Worm (Caenorhabditis elegans) whole organism, L4 larva: ENCODE results near the gene F59A6.11.

Source experiments
- D1046.2 ChIP-seq: fragments of 200-800 bp; sonication (Bioruptor generic); IDR thresholded peaks from 2 replicates; pipeline ENCODE4 v1.3.6; 2022; ENCODE audit warnings: missing genetic modification characterization, missing compliant biosample characterization
- F37D6.2 ChIP-seq: sonication (generic microtip); optimal IDR thresholded peaks from 2 replicates; lab custom pipeline; 2016; ENCODE audit warnings: mild to moderate bottlenecking, missing genetic modification characterization, missing compliant biosample characterization
- F44E2.7 ChIP-seq: fragments of 200-800 bp; sonication (Bioruptor generic); IDR thresholded peaks from 2 replicates; pipeline ENCODE4 v2.1.2; 2022; ENCODE audit warnings: missing genetic modification characterization, missing compliant biosample characterization
- R02D3.7 ChIP-seq: fragments of 150-350 bp; sonication (generic microtip); optimal IDR thresholded peaks from 3 replicates; lab custom pipeline; 2014; ENCODE audit warnings: missing biosample characterization, missing genetic modification characterization
- Y48G9A.11 ChIP-seq: fragments of 200-800 bp; sonication (Bioruptor generic); IDR thresholded peaks from 2 replicates; pipeline ENCODE4 v1.3.6; 2022; ENCODE audit warnings: missing genetic modification reagents, missing genetic modification characterization, missing compliant biosample characterization
- Y75B8A.6 ChIP-seq: fragments of 200-800 bp; sonication (Bioruptor generic); IDR thresholded peaks from 2 replicates; pipeline ENCODE4 v1.3.6; 2022; ENCODE audit warnings: missing genetic modification reagents, missing genetic modification characterization, missing compliant biosample characterization
- ZK337.2 ChIP-seq: fragments of 200-800 bp; sonication (Bioruptor generic); IDR thresholded peaks from 2 replicates; pipeline ENCODE4 v1.3.6; 2022; ENCODE audit warnings: missing genetic modification reagents, missing genetic modification characterization, missing compliant biosample characterization
- aha-1 ChIP-seq: fragments of 150-350 bp; peaks from one replicate; lab custom pipeline; 2014; ENCODE audit warnings: missing biosample characterization, missing genetic modification characterization
- aly-2 ChIP-seq: sonication (generic microtip); optimal IDR thresholded peaks from 2 replicates; lab custom pipeline; 2018; ENCODE audit warnings: missing biosample characterization, missing genetic modification characterization
- arid-1 ChIP-seq: fragments of 200-800 bp; sonication (Bioruptor generic); conservative IDR thresholded peaks from 2 replicates; pipeline ENCODE4 v1.3.6; 2022; ENCODE audit warnings: missing genetic modification reagents, missing genetic modification characterization, missing compliant biosample characterization
- ces-1 ChIP-seq: fragments of 150-350 bp; sonication (generic microtip); optimal IDR thresholded peaks from 4 replicates; lab custom pipeline; 2014; ENCODE audit warnings: missing biosample characterization, missing genetic modification reagents, missing genetic modification characterization
- daf-12 ChIP-seq: fragments of 150-350 bp; optimal IDR thresholded peaks from 2 replicates; lab custom pipeline; 2014; ENCODE audit warnings: missing biosample characterization, missing genetic modification reagents, missing genetic modification characterization
- daf-16 ChIP-seq, 3 experiments: sonication (generic microtip); optimal IDR thresholded peaks; 2 replicates each; lab custom pipeline; 2016 to 2017; ENCODE audit warnings: missing genetic modification characterization in 3 of 3, missing genetic modification reagents in 3 of 3, mild to moderate bottlenecking in 2 of 3, missing compliant biosample characterization in 2 of 3, missing biosample characterization in 1 of 3, moderate library complexity in 1 of 3
- daf-19 ChIP-seq: fragments of 200-800 bp; sonication (Bioruptor generic); conservative IDR thresholded peaks from 2 replicates; pipeline ENCODE4 v1.3.6; 2022; ENCODE audit warnings: missing genetic modification characterization, missing compliant biosample characterization
- dmd-8 ChIP-seq: fragments of 200-800 bp; sonication (Bioruptor generic); IDR thresholded peaks from 2 replicates; pipeline ENCODE4 v1.3.6; 2022; ENCODE audit warnings: missing genetic modification characterization, missing compliant biosample characterization
- dmd-9 ChIP-seq: fragments of 200-800 bp; sonication (Bioruptor generic); IDR thresholded peaks from 2 replicates; pipeline ENCODE4 v1.3.6; 2022; ENCODE audit warnings: missing genetic modification reagents, missing genetic modification characterization, missing compliant biosample characterization
- egl-43 ChIP-seq: fragments of 200-800 bp; sonication (Bioruptor generic); IDR thresholded peaks from 2 replicates; pipeline ENCODE4 v1.3.6; 2022; ENCODE audit warnings: missing genetic modification reagents, missing genetic modification characterization, missing compliant biosample characterization
- fos-1 ChIP-seq: fragments of 150-350 bp; optimal IDR thresholded peaks from 2 replicates; lab custom pipeline; 2014; ENCODE audit warnings: missing biosample characterization, missing genetic modification characterization
- gei-8 ChIP-seq: fragments of 200-800 bp; sonication (Bioruptor generic); optimal IDR thresholded peaks from 2 replicates; lab custom pipeline; 2018; ENCODE audit warnings: mild to moderate bottlenecking, missing genetic modification characterization, missing compliant biosample characterization
- hif-1 ChIP-seq, 2 experiments: sonication (generic microtip); optimal IDR thresholded peaks; 2 replicates each; lab custom pipeline; 2016 to 2017; ENCODE audit warnings: missing compliant biosample characterization in 2 of 2, missing genetic modification characterization in 2 of 2, missing genetic modification reagents in 2 of 2, missing genotype in 2 of 2, mild to moderate bottlenecking in 1 of 2
- jun-1 ChIP-seq: fragments of 150-350 bp; optimal IDR thresholded peaks from 2 replicates; lab custom pipeline; 2014; ENCODE audit warnings: missing biosample characterization, missing genetic modification reagents, missing genetic modification characterization
- lin-1 ChIP-seq: fragments of 200-800 bp; sonication (Bioruptor generic); IDR thresholded peaks from 2 replicates; pipeline ENCODE4 v1.3.6; 2022; ENCODE audit warnings: missing genetic modification reagents, missing genetic modification characterization, missing compliant biosample characterization
- lin-13 ChIP-seq: fragments of 150-350 bp; optimal IDR thresholded peaks from 2 replicates; lab custom pipeline; 2014; ENCODE audit warnings: missing biosample characterization, missing genetic modification reagents, missing genetic modification characterization
- lin-15B ChIP-seq: fragments of 150-350 bp; sonication (generic microtip); optimal IDR thresholded peaks from 3 replicates; lab custom pipeline; 2014; ENCODE audit warnings: missing biosample characterization, missing genetic modification characterization
- lin-29 ChIP-seq: fragments of 200-800 bp; sonication (Bioruptor generic); IDR thresholded peaks from 2 replicates; pipeline ENCODE4 v1.3.6; 2022; ENCODE audit warnings: missing genetic modification reagents, missing genetic modification characterization, missing compliant biosample characterization
- lin-39 ChIP-seq: fragments of 150-350 bp; optimal IDR thresholded peaks from 2 replicates; lab custom pipeline; 2014; ENCODE audit warnings: missing biosample characterization, missing genetic modification reagents, missing genetic modification characterization
- mdl-1 ChIP-seq, 2 experiments: fragments of 150-350 bp in 1 of 2; sonication (generic microtip) in 1 of 2; optimal IDR thresholded peaks; 2 replicates each; lab custom pipeline; 2014 to 2017; ENCODE audit warnings: missing biosample characterization in 2 of 2, missing genetic modification characterization in 2 of 2
- mdt-29 ChIP-seq: fragments of 200-800 bp; sonication (Bioruptor generic); IDR thresholded peaks from 2 replicates; pipeline ENCODE4 v1.3.6; 2022; ENCODE audit warnings: missing genetic modification reagents, missing genetic modification characterization, missing compliant biosample characterization
- mep-1 ChIP-seq: fragments of 150-350 bp; sonication (generic microtip); optimal IDR thresholded peaks from 3 replicates; lab custom pipeline; 2014; ENCODE audit warnings: missing biosample characterization, missing genetic modification characterization
- nhr-11 ChIP-seq: fragments of 150-350 bp; optimal IDR thresholded peaks from 2 replicates; lab custom pipeline; 2014; ENCODE audit warnings: missing biosample characterization, missing genetic modification characterization
- nhr-111 ChIP-seq: fragments of 200-800 bp; sonication (Bioruptor generic); optimal IDR thresholded peaks from 2 replicates; lab custom pipeline; 2018; ENCODE audit warnings: mild to moderate bottlenecking, missing genetic modification characterization, missing compliant biosample characterization
- pha-4 ChIP-seq, 2 experiments: fragments of 150-350 bp in 1 of 2; fragments of 200-800 bp in 1 of 2; sonication (Bioruptor generic) in 1 of 2; IDR thresholded peaks in 1 of 2; optimal IDR thresholded peaks in 1 of 2; 2 replicates each; pipeline versions ENCODE4 v1.3.6 to Lab custom; 2014 to 2022; ENCODE audit warnings: missing genetic modification characterization in 2 of 2, missing genetic modification reagents in 2 of 2, missing biosample characterization in 1 of 2, missing compliant biosample characterization in 1 of 2
- php-3 ChIP-seq: fragments of 200-800 bp; sonication (Bioruptor generic); IDR thresholded peaks from 2 replicates; pipeline ENCODE4 v1.3.6; 2022; ENCODE audit warnings: missing genetic modification reagents, missing genetic modification characterization, missing compliant biosample characterization
- pqm-1 ChIP-seq: sonication (generic microtip); optimal IDR thresholded peaks from 2 replicates; lab custom pipeline; 2017; ENCODE audit warnings: missing biosample characterization, missing genetic modification characterization
- saeg-2 ChIP-seq: fragments of 200-800 bp; sonication (Bioruptor generic); IDR thresholded peaks from 2 replicates; pipeline ENCODE4 v1.3.6; 2022; ENCODE audit warnings: missing genetic modification reagents, missing genetic modification characterization, missing compliant biosample characterization
- set-16 ChIP-seq: fragments of 200-800 bp; sonication (Bioruptor generic); IDR thresholded peaks from 2 replicates; pipeline ENCODE4 v1.3.6; 2022; ENCODE audit warnings: missing genetic modification reagents, missing genetic modification characterization, missing compliant biosample characterization
- skn-1 ChIP-seq: fragments of 150-350 bp; optimal IDR thresholded peaks from 2 replicates; lab custom pipeline; 2014; ENCODE audit warnings: missing biosample characterization, missing genetic modification characterization
- snpc-1.2 ChIP-seq: fragments of 200-800 bp; sonication (Bioruptor generic); IDR thresholded peaks from 2 replicates; pipeline ENCODE4 v1.3.6; 2022; ENCODE audit warnings: missing genetic modification reagents, missing genetic modification characterization, missing compliant biosample characterization
- spr-3 ChIP-seq: fragments of 200-800 bp; sonication (Bioruptor generic); optimal IDR thresholded peaks from 2 replicates; lab custom pipeline; 2018; ENCODE audit warnings: mild to moderate bottlenecking, missing genetic modification characterization, missing compliant biosample characterization
- tra-1 ChIP-seq: fragments of 200-800 bp; sonication (Bioruptor generic); IDR thresholded peaks from 2 replicates; pipeline ENCODE4 v1.3.6; 2022; ENCODE audit warnings: missing genetic modification reagents, missing genetic modification characterization, missing compliant biosample characterization
- unc-130 ChIP-seq: sonication (generic microtip); optimal IDR thresholded peaks from 2 replicates; lab custom pipeline; 2016; ENCODE audit warnings: missing genetic modification reagents, missing genetic modification characterization, missing compliant biosample characterization
- unc-62 ChIP-seq, 3 experiments: fragments of 150-350 bp in 1 of 3; sonication (generic microtip); optimal IDR thresholded peaks in 2 of 3; peaks in 1 of 3; 1 replicate in 1 of 3; 2 replicates in 2 of 3; lab custom pipeline; 2014 to 2017; ENCODE audit warnings: missing biosample characterization in 3 of 3, missing genetic modification characterization in 3 of 3, missing genetic modification reagents in 3 of 3, missing genotype in 1 of 3
- vab-7 ChIP-seq: fragments of 200-800 bp; sonication (Bioruptor generic); IDR thresholded peaks from 2 replicates; pipeline ENCODE4 v1.3.6; 2022; ENCODE audit warnings: missing genetic modification reagents, missing genetic modification characterization, missing compliant biosample characterization
- zag-1 ChIP-seq: fragments of 150-350 bp; optimal IDR thresholded peaks from 2 replicates; lab custom pipeline; 2014; ENCODE audit warnings: missing biosample characterization, missing genetic modification characterization
- zip-2 ChIP-seq: fragments of 150-350 bp; optimal IDR thresholded peaks from 2 replicates; lab custom pipeline; 2014; ENCODE audit warnings: missing biosample characterization, missing genetic modification characterization
- ztf-11 ChIP-seq: fragments of 150-350 bp; optimal IDR thresholded peaks from 2 replicates; lab custom pipeline; 2014; ENCODE audit warnings: missing biosample characterization, missing genetic modification characterization
- ztf-7 ChIP-seq: fragments of 150-350 bp; optimal IDR thresholded peaks from 2 replicates; lab custom pipeline; 2014; ENCODE audit warnings: missing biosample characterization, missing genetic modification characterization

F59A6.11 gene

ce11 chrII:5032669-5033068 lies 34.1 kb upstream of the F59A6.11 start (continued):
- peak in 1 of 2 experiments; percentile 75 for TF ChIP-seq daf-16 (GFP tag; optimal IDR thresholded peaks at IDR 0.05; lab: Kevin White, UChicago)
- TF ChIP-seq daf-16 (tag; optimal IDR thresholded peaks at IDR 0.05; lab: Kevin White, UChicago), result peak; percentile 70
- peak; percentile 82 for TF ChIP-seq tra-1 (GFP tag; lab: Robert Waterston, UW)
- TF ChIP-seq dmd-9 (GFP tag; lab: Robert Waterston, UW), result peak; percentile 78
- 0 out of 2 replicates have a peak, but pooled peaks have one; percentile 50 for TF ChIP-seq F44E2.7
- no peak for TF ChIP-seq pqm-1 (tag; lab: Kevin White, UChicago)
- peak in 1 of 2 experiments; percentile 25 for TF ChIP-seq mdl-1 (tag; optimal IDR thresholded peaks at IDR 0.05; lab: Kevin White, UChicago)
- TF ChIP-seq hif-1 (tag; optimal IDR thresholded peaks at IDR 0.05; lab: Kevin White, UChicago), result peak; percentile 17 to 59
- TF ChIP-seq aha-1, result peak; percentile 98
- TF ChIP-seq lin-13 (GFP tag; lab: Kevin White, UChicago), result peak; percentile 60
- TF ChIP-seq ztf-11, result no peak
- no peak for TF ChIP-seq lin-39 (tag; lab: Kevin White, UChicago)
- TF ChIP-seq unc-130, result peak; percentile 72
- peak; percentile 70; the same call in 1 of the 2 replicates for TF ChIP-seq lin-1 (GFP tag; lab: Robert Waterston, UW)
- no peak for TF ChIP-seq ZK337.2 (GFP tag; lab: Robert Waterston, UW)
- peak; percentile 87 for TF ChIP-seq snpc-1.2 (GFP tag; lab: Robert Waterston, UW)
- no peak for TF ChIP-seq skn-1
- TF ChIP-seq ces-1, result no peak
- peak; percentile 48; the same call in 1 of the 2 replicates for TF ChIP-seq set-16 (GFP tag; lab: Robert Waterston, UW)
- TF ChIP-seq mdt-29 (GFP tag; lab: Robert Waterston, UW), result no peak
- no peak for TF ChIP-seq daf-12 (tag; lab: Kevin White, UChicago)
- peak; percentile 68 for TF ChIP-seq gei-8 (GFP tag; lab: Kevin White, UChicago)
- TF ChIP-seq aly-2, result no peak
- TF ChIP-seq dmd-8, result peak; percentile 83
- TF ChIP-seq jun-1 (tag; lab: Kevin White, UChicago), result peak; percentile 65
- peak; percentile 78 for TF ChIP-seq D1046.2
- TF ChIP-seq R02D3.7 (tag; lab: Kevin White, UChicago), result no peak
- peak; percentile 94 for TF ChIP-seq egl-43 (GFP tag; lab: Robert Waterston, UW)
- TF ChIP-seq saeg-2 (GFP tag; lab: Robert Waterston, UW), result 0 out of 2 replicates have a peak, but pooled peaks have one; percentile 48
- peak; percentile 42 for TF ChIP-seq nhr-111 (GFP tag; lab: Kevin White, UChicago)
- TF ChIP-seq zag-1 (tag; lab: Kevin White, UChicago), result no peak
- TF ChIP-seq php-3 (GFP tag; lab: Robert Waterston, UW), result 0 out of 2 replicates have a peak, but pooled peaks have one; percentile 44
- TF ChIP-seq arid-1 (GFP tag; lab: Robert Waterston, UW), result peak; percentile 84
- no peak for TF ChIP-seq lin-15B
- peak; percentile 93 for TF ChIP-seq pha-4 (GFP tag; IDR thresholded peaks at IDR 0.05; lab: Robert Waterston, UW)
- TF ChIP-seq pha-4 (tag; optimal IDR thresholded peaks at IDR 0.05; lab: Kevin White, UChicago), result no peak
- peak in 1 of 2 experiments; percentile 80 for TF ChIP-seq unc-62 (GFP tag; optimal IDR thresholded peaks at IDR 0.05 in 1 of 2; lab: Kevin White, UChicago)
- TF ChIP-seq unc-62 (tag; optimal IDR thresholded peaks at IDR 0.05; lab: Kevin White, UChicago), result no peak
- peak; percentile 64 for TF ChIP-seq mep-1 (tag; lab: Kevin White, UChicago)
- TF ChIP-seq daf-19 (GFP tag; lab: Robert Waterston, UW), result peak; percentile 75; the same call in 1 of the 2 replicates
- TF ChIP-seq nhr-11 (tag; lab: Kevin White, UChicago), result peak; percentile 48
- TF ChIP-seq zip-2 (tag; lab: Kevin White, UChicago), result peak; percentile 55
- TF ChIP-seq ztf-7 (tag; lab: Kevin White, UChicago), result peak; percentile 65
- no peak for TF ChIP-seq lin-29 (GFP tag; lab: Robert Waterston, UW)
- TF ChIP-seq fos-1, result no peak
- peak; percentile 76 for TF ChIP-seq Y48G9A.11 (GFP tag; lab: Robert Waterston, UW)
- peak; percentile 86 for TF ChIP-seq vab-7 (GFP tag; lab: Robert Waterston, UW)
- peak; percentile 81; the same call in 1 of the 2 replicates for TF ChIP-seq Y75B8A.6 (GFP tag; lab: Robert Waterston, UW)
- no peak for TF ChIP-seq F37D6.2 (tag; lab: Kevin White, UChicago)
- peak; percentile 31 for TF ChIP-seq spr-3 (GFP tag; lab: Kevin White, UChicago)
